Worm (Caenorhabditis elegans): ENCODE data around the gene F59A2.5.
A peak's percentile ranks its signal among the peaks of the same experiment; 100 is the strongest.

DNA sequence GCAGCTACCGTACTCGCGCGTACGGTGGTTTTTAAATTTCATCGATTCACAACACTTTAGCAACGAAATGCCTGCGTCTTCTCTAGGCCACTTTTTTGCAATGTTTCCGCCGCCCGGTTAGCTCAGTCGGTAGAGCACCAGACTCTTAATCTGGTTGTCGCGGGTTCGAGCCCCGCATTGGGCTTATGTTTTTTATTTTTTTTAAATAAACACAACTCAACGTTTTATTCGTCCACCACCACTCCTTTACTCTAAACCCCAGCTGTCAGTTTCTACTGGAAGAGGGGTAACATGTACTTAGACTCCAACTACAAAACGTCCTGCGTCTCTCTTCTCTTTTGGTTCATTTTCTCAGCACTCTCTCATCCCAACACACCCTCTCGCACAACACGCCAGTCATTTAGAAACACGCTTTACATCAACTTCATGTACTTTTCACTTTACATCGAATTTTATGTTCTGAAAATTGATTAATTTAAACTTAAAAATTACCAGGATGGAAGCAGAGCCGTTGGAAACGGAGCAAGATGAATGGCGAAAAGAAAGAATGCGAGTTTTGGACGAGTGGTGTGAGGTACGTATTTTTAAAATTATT, 15.1 kb upstream of the F59A2.5 start, which contains the start of the genes elmd-1 and hecw-1:
- no peak for TF ChIP-seq him-1 (tag; optimal IDR thresholded peaks at IDR 0.05)
- no peak for TF ChIP-seq dao-5 (tag; optimal IDR thresholded peaks at IDR 0.05)
- peak; percentile 44 for TF ChIP-seq W03F9.2 (tag; optimal IDR thresholded peaks at IDR 0.05)
